Worm (Caenorhabditis elegans): ENCODE measurements around the gene stdh-4.
"Not testable (repeated sequence)": the region's sequence is repeated elsewhere in the genome, so short reads cannot be mapped to it uniquely, and the experiment has no call there.

Gene stdh-4

ce11 chrV:8574762-8575161, 25.7 kb downstream of the stdh-4 start, which contains the start of gene F25G6.1:
TSS of gene F25G6.1 (plus strand) at chrV:8575062.
- TF ChIP-seq ztf-4, nhr-12, crh-2 (tag; optimal IDR thresholded peaks at IDR 0.05): not testable (repeated sequence)

- TF ChIP-seq C34F6.9 (tag; optimal IDR thresholded peaks at IDR 0.05): no peak
- no peak for TF ChIP-seq aly-2 (tag; optimal IDR thresholded peaks at IDR 0.05)
- TF ChIP-seq nhr-237 (tag; optimal IDR thresholded peaks at IDR 0.05): no peak
- TF ChIP-seq ceh-16 (tag; optimal IDR thresholded peaks at IDR 0.05): no peak
- TF ChIP-seq F13H6.1 (tag; optimal IDR thresholded peaks at IDR 0.05): no peak
Measured at ce11 chrV:8580961-8581360, 31.9 kb downstream of the stdh-4 start, which contains the start of gene C10B5.1. TSS of gene C10B5.1 (plus strand) at chrV:8581261.

ce11 chrV:8586472-8586871, 37.4 kb downstream of the stdh-4 start:
- TF ChIP-seq nhr-129 (tag; optimal IDR thresholded peaks at IDR 0.05) (no peak), mdl-1 (tag; optimal IDR thresholded peaks at IDR 0.05) (no peak), nhr-10 (tag; optimal IDR thresholded peaks at IDR 0.05) (no peak), nhr-25 (tag; optimal IDR thresholded peaks at IDR 0.05) (no peak), Y55F3AM.14 (GFP tag; optimal IDR thresholded peaks at IDR 0.05) (no peak), zag-1 (tag; optimal IDR thresholded peaks at IDR 0.05) (no peak), R02D3.7 (tag; optimal IDR thresholded peaks at IDR 0.05) (no peak), fos-1 (tag; optimal IDR thresholded peaks at IDR 0.05) (no peak), nhr-77 (tag; optimal IDR thresholded peaks at IDR 0.05) (no peak)

ce11 chrV:8586920-8587319, 37.8 kb downstream of the stdh-4 start:
- no peak for TF ChIP-seq nhr-12 (tag; optimal IDR thresholded peaks at IDR 0.05)
- TF ChIP-seq C34F6.9 (tag; optimal IDR thresholded peaks at IDR 0.05): no peak
- TF ChIP-seq crh-2 (tag; optimal IDR thresholded peaks at IDR 0.05): peak; percentile 17
- TF ChIP-seq sma-9 (GFP tag; optimal IDR thresholded peaks at IDR 0.05): peak; percentile 26
- no peak for TF ChIP-seq sma-9 (tag; optimal IDR thresholded peaks at IDR 0.05)
- no peak for TF ChIP-seq egl-27 (tag; optimal IDR thresholded peaks at IDR 0.05)
- peak; percentile 80 for TF ChIP-seq fos-1 (tag; optimal IDR thresholded peaks at IDR 0.05)
- TF ChIP-seq nhr-77 (tag; optimal IDR thresholded peaks at IDR 0.05): no peak

- TF ChIP-seq unc-55 (GFP tag; optimal IDR thresholded peaks at IDR 0.05) (no peak), nhr-11 (tag; optimal IDR thresholded peaks at IDR 0.05) (no peak), gmeb-1 (tag; optimal IDR thresholded peaks at IDR 0.05) (no peak), nhr-23 (tag; optimal IDR thresholded peaks at IDR 0.05) (no peak), nhr-77 (tag; optimal IDR thresholded peaks at IDR 0.05) (no peak), ztf-4 (tag; optimal IDR thresholded peaks at IDR 0.05) (no peak), nhr-10 (tag; optimal IDR thresholded peaks at IDR 0.05) (no peak)
Measured at ce11 chrV:8588079-8588478, 39.0 kb downstream of the stdh-4 start, which contains the start of gene C10B5.3. TSS of gene C10B5.3 (minus strand) at chrV:8588179.

- TF ChIP-seq sma-9 (GFP tag; optimal IDR thresholded peaks at IDR 0.05) (peak; percentile 10), sma-9 (tag; optimal IDR thresholded peaks at IDR 0.05) (no peak), crh-2 (tag; optimal IDR thresholded peaks at IDR 0.05) (no peak), ceh-16 (tag; optimal IDR thresholded peaks at IDR 0.05) (no peak), gmeb-1 (tag; optimal IDR thresholded peaks at IDR 0.05) (no peak)
Measured at ce11 chrV:8592691-8593307, 43.7 kb downstream of the stdh-4 start.

ce11 chrV:8594105-8594964, 45.2 kb downstream of the stdh-4 start, which contains the start of gene tag-196:
TSS of gene tag-196 (plus strand) at chrV:8594914.
- no peak for TF ChIP-seq lin-39 (tag; optimal IDR thresholded peaks at IDR 0.05)
- TF ChIP-seq fos-1 (tag; optimal IDR thresholded peaks at IDR 0.05): no peak
- peak in 1 of 2 experiments; percentile 29 for TF ChIP-seq lsy-2 (tag; optimal IDR thresholded peaks at IDR 0.05)
- no peak for TF ChIP-seq zag-1 (tag; optimal IDR thresholded peaks at IDR 0.05)
- no peak for TF ChIP-seq nhr-12 (tag; optimal IDR thresholded peaks at IDR 0.05)
- TF ChIP-seq gmeb-1 (tag; optimal IDR thresholded peaks at IDR 0.05): no peak
- peak; percentile 46 for TF ChIP-seq F13H6.1 (tag; optimal IDR thresholded peaks at IDR 0.05)
- no peak for TF ChIP-seq elt-3 (tag; optimal IDR thresholded peaks at IDR 0.05)
- TF ChIP-seq Y55F3AM.14 (GFP tag; optimal IDR thresholded peaks at IDR 0.05): no peak
- TF ChIP-seq ceh-16 (tag; optimal IDR thresholded peaks at IDR 0.05): no peak
- peak; percentile 62 for TF ChIP-seq nhr-129 (tag; optimal IDR thresholded peaks at IDR 0.05)
- TF ChIP-seq ceh-82 (tag; optimal IDR thresholded peaks at IDR 0.05): no peak
- TF ChIP-seq nhr-11 (tag; optimal IDR thresholded peaks at IDR 0.05): no peak
- peak; percentile 9 for TF ChIP-seq sma-9 (GFP tag; optimal IDR thresholded peaks at IDR 0.05)
- TF ChIP-seq sma-9 (tag; optimal IDR thresholded peaks at IDR 0.05): no peak
- TF ChIP-seq unc-39 (tag; optimal IDR thresholded peaks at IDR 0.05): no peak
- TF ChIP-seq elt-1 (tag; optimal IDR thresholded peaks at IDR 0.05): no peak
- no peak for TF ChIP-seq ama-1 (optimal IDR thresholded peaks at IDR 0.05)

Measured in whole organism, L2 larva.